Fruit fly (Drosophila melanogaster): ENCODE data around the gene ash2.

The ash2 gene

dm6 chr3R:24626003-24626486, 23.9 kb upstream of the ash2 start (continued):
- TF ChIP-seq mirr (GFP tag; optimal IDR thresholded peaks at IDR 0.05): no peak
- peak; percentile 30; the same call in 1 of the 2 replicates for TF ChIP-seq CG6689 (GFP tag; IDR thresholded peaks at IDR 0.05)
- TF ChIP-seq CG11247 (GFP tag; IDR thresholded peaks at IDR 0.05): no peak
- no peak for TF ChIP-seq tup (GFP tag; optimal IDR thresholded peaks at IDR 0.05)
- TF ChIP-seq HLHmδ (GFP tag; optimal IDR thresholded peaks at IDR 0.05): no peak
- no peak for TF ChIP-seq CG30020 (tag; optimal IDR thresholded peaks at IDR 0.05)
- TF ChIP-seq gcm (GFP tag; optimal IDR thresholded peaks at IDR 0.05): no peak
- no peak for TF ChIP-seq Ets65A (GFP tag)
- TF ChIP-seq Oli (tag; optimal IDR thresholded peaks at IDR 0.05): no peak
- no peak for TF ChIP-seq cad (GFP tag; optimal IDR thresholded peaks at IDR 0.05)
- no peak for TF ChIP-seq CG34224 (GFP tag; IDR thresholded peaks at IDR 0.05; ENCODE audit: partially characterized antibody)
- TF ChIP-seq CG9876 (GFP tag; optimal IDR thresholded peaks at IDR 0.05): no peak
- TF ChIP-seq Elba2 (GFP tag; optimal IDR thresholded peaks at IDR 0.05): no peak
- TF ChIP-seq nerfin-1 (tag; optimal IDR thresholded peaks at IDR 0.05): peak; percentile 19
- no peak for TF ChIP-seq Mad (GFP tag; optimal IDR thresholded peaks at IDR 0.05)
- no peak for TF ChIP-seq ase (GFP tag; IDR thresholded peaks at IDR 0.05)
- no peak for TF ChIP-seq CG3726 (GFP tag; IDR thresholded peaks at IDR 0.05)
- TF ChIP-seq Optix (GFP tag; IDR thresholded peaks at IDR 0.05): no peak
- TF ChIP-seq CG10267 (tag; optimal IDR thresholded peaks at IDR 0.05): no peak
- TF ChIP-seq Jarid2 (GFP tag; optimal IDR thresholded peaks at IDR 0.05): no peak
- TF ChIP-seq so (GFP tag; IDR thresholded peaks at IDR 0.05): 0 out of 3 replicates have a peak, but pooled peaks have one; percentile 17
- no peak for TF ChIP-seq gfzf (GFP tag; optimal IDR thresholded peaks at IDR 0.05)
- no peak for TF ChIP-seq CG13624 (GFP tag; optimal IDR thresholded peaks at IDR 0.05)
- TF ChIP-seq disco-r (GFP tag; optimal IDR thresholded peaks at IDR 0.05): no peak
- TF ChIP-seq CG1603 (tag; optimal IDR thresholded peaks at IDR 0.05): no peak
- TF ChIP-seq MESR4 (GFP tag; optimal IDR thresholded peaks at IDR 0.05): no peak
- TF ChIP-seq Meics (GFP tag; optimal IDR thresholded peaks at IDR 0.05): peak; percentile 22
- no peak for TF ChIP-seq btn (GFP tag; optimal IDR thresholded peaks at IDR 0.05)
- peak; percentile 45 for TF ChIP-seq CG9437 (GFP tag; optimal IDR thresholded peaks at IDR 0.05)
- no peak for TF ChIP-seq CG12155 (GFP tag; optimal IDR thresholded peaks at IDR 0.05)
- TF ChIP-seq CG1233 (GFP tag; optimal IDR thresholded peaks at IDR 0.05): no peak
- no peak for TF ChIP-seq C15 (GFP tag; IDR thresholded peaks at IDR 0.05)
- TF ChIP-seq CG12744 (GFP tag; optimal IDR thresholded peaks at IDR 0.05): peak; percentile 3
- TF ChIP-seq sens (GFP tag): peak; percentile 82
- TF ChIP-seq CG3407 (GFP tag; optimal IDR thresholded peaks at IDR 0.05): no peak
- no peak for TF ChIP-seq inv (GFP tag; IDR thresholded peaks at IDR 0.05; ENCODE audit: partially characterized antibody)
- no peak for TF ChIP-seq Gsc (GFP tag; IDR thresholded peaks at IDR 0.05)
- peak; percentile 10 for TF ChIP-seq D19B (GFP tag; optimal IDR thresholded peaks at IDR 0.05)
- TF ChIP-seq Ada2b (GFP tag; IDR thresholded peaks at IDR 0.05): peak; percentile 38; the same call in 1 of the 2 replicates
- TF ChIP-seq Opbp (GFP tag; IDR thresholded peaks at IDR 0.05; ENCODE audit: partially characterized antibody): no peak
- TF ChIP-seq CG5180 (GFP tag; optimal IDR thresholded peaks at IDR 0.05): no peak
- no peak for TF ChIP-seq Sry-δ (GFP tag; optimal IDR thresholded peaks at IDR 0.05)
- no peak for TF ChIP-seq CG32532 (GFP tag; IDR thresholded peaks at IDR 0.05)
- TF ChIP-seq chm (GFP tag; IDR thresholded peaks at IDR 0.05): no peak
- no peak for TF ChIP-seq fd64A (GFP tag; optimal IDR thresholded peaks at IDR 0.05)
- TF ChIP-seq pzg (GFP tag; optimal IDR thresholded peaks at IDR 0.05): no peak
- no peak for TF ChIP-seq tap (tag; optimal IDR thresholded peaks at IDR 0.05)
- no peak for TF ChIP-seq Dbx (GFP tag; IDR thresholded peaks at IDR 0.05)
- peak; percentile 37 for TF ChIP-seq fd3F (GFP tag; optimal IDR thresholded peaks at IDR 0.05)
- no peak for TF ChIP-seq CG3163 (GFP tag; optimal IDR thresholded peaks at IDR 0.05)
- no peak for TF ChIP-seq wdn (GFP tag; IDR thresholded peaks at IDR 0.05)
- TF ChIP-seq nmo (GFP tag; optimal IDR thresholded peaks at IDR 0.05): peak; percentile 25
